Worm (Caenorhabditis elegans) whole organism, dauer: ENCODE measurements around the gene C07B5.3.

Experiments
- unc-62 ChIP-seq: sonication (generic microtip); optimal IDR thresholded peaks from 2 replicates; lab custom pipeline; 2017; ENCODE audit warnings: missing biosample characterization, missing genetic modification reagents, missing genetic modification characterization

Gene C07B5.3

ce11 chrX:9504911-9505397 lies 18.1 kb downstream of the C07B5.3 start:
- TF ChIP-seq unc-62 (GFP tag; lab: Kevin White, UChicago) = no peak

DNA sequence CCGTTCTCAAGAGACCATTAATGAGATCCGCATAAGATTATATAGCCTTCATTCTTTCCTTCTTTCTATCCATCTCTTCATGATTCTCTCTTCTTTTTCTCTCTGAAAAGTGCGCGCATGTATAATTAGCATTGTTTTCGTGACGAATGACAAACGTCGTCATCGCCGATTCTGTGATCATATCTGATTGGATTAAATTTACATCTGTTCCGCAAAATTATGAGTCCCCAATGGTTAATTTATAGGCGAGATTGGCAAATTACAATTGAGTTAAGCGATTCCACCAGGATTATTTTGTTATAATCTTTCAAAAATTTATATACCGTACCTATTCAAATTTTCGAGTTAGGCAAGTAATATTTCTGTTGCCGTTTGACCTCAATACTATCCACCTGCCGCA lies 18.8 kb downstream of the C07B5.3 start:
- no peak for TF ChIP-seq unc-62 (GFP tag; lab: Kevin White, UChicago)

DNA sequence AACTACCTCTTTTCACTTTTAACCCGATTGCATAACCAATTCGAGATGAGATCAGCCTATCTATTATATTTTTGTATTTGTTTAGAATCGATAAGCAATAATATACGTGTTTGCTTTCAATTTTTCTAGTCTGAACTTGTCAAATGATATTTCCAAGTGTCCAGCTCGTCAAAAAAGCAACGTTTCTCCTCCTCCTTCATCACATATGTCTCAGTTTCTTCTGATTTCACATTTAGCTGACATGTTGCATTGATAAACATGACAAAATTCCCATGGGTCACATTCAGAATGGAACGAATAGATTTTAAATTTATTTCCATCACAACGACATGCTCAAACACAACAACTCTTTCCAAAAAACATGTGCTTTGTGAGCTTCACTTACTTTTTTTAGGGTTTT lies 23.7 kb downstream of the C07B5.3 start:
- no peak for TF ChIP-seq unc-62 (GFP tag; lab: Kevin White, UChicago)

ce11 chrX:9494661-9495060 lies 28.4 kb downstream of the C07B5.3 start:
- no peak for TF ChIP-seq unc-62 (GFP tag; lab: Kevin White, UChicago)

ce11 chrX:9491439-9491838 lies 31.6 kb downstream of the C07B5.3 start:
- TF ChIP-seq unc-62 (GFP tag; lab: Kevin White, UChicago) = no peak

DNA sequence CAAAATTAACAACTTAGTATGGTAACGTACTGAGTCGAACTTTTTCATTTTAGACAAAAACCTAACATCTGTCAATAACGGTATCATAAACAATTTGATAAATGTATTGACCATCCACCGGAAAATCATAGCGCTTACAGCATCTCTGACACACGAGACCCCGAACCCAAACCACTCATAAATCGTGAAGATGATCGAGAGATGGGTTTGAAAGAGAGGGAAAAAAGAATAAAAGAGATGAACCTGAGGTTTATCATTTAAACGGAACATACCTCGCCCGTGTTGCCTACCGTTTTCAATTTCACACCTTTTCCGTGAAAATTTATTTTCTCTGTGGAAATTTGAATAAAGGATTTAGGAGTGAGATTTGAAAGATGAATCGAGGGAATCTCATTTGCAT lies 33.4 kb downstream of the C07B5.3 start:
- no peak for TF ChIP-seq unc-62 (GFP tag; lab: Kevin White, UChicago)

- TF ChIP-seq unc-62 (GFP tag; lab: Kevin White, UChicago) = no peak
Measured at ce11 chrX:9486160-9486559, 36.9 kb downstream of the C07B5.3 start.

DNA sequence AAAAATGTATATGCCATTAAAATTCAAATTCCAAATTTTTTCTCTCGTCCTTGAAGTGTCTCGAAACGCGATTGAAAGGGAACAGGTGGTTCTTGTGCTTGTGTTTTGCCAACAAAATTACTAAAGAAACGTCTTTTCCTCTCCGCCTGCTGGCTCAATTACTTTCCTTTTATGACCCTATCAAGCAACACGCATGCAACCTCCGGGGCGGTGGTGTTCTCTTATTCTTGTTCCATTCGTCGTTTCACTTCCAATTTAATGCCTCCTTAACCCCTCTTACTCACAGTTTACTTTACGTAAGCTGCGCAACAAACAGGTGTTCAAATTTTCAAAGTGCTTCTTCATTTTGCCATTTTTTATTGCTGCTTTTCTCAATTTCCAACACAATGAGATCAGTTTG lies 39.3 kb downstream of the C07B5.3 start:
- no peak for TF ChIP-seq unc-62 (GFP tag; lab: Kevin White, UChicago)

- no peak for TF ChIP-seq unc-62 (GFP tag; lab: Kevin White, UChicago)
Measured at ce11 chrX:9476752-9477151, 46.3 kb downstream of the C07B5.3 start.
